Fruit fly (Drosophila melanogaster) whole organism, embryonic: ENCODE measurements around the gene CG46427.
A peak's percentile ranks its signal among the peaks of the same experiment; 100 is the strongest.

Experiments used
- B-H1 ChIP-seq: fragments of 200-800 bp; sonication (Bioruptor generic); IDR thresholded peaks from 3 replicates; pipeline ENCODE4 v1.3.6; 2022; ENCODE audit warnings: missing biosample characterization, missing genetic modification characterization
- CG30403 ChIP-seq: fragments of 200-800 bp; sonication (Bioruptor generic); optimal IDR thresholded peaks from 3 replicates; lab custom pipeline; 2016; ENCODE audit warnings: missing biosample characterization, missing genetic modification characterization
- CG9797 ChIP-seq: fragments of 200-800 bp; sonication (Bioruptor generic); optimal IDR thresholded peaks from 3 replicates; lab custom pipeline; 2018; ENCODE audit warnings: missing biosample characterization, mild to moderate bottlenecking, missing genetic modification characterization
- Hmr ChIP-seq: fragments of 200-800 bp; sonication (Bioruptor generic); optimal IDR thresholded peaks from 3 replicates; lab custom pipeline; 2017; ENCODE audit warnings: mild to moderate bottlenecking, missing biosample characterization, missing genetic modification reagents, missing genetic modification characterization
- crol ChIP-seq: fragments of 200-800 bp; sonication (Bioruptor generic); IDR thresholded peaks from 2 replicates; pipeline ENCODE4 v1.3.6; 2022; ENCODE audit warnings: missing biosample characterization, missing genetic modification characterization
- fd102C ChIP-seq: fragments of 200-800 bp; sonication (Bioruptor generic); optimal IDR thresholded peaks from 2 replicates; lab custom pipeline; 2018; ENCODE audit warnings: missing biosample characterization, mild to moderate bottlenecking, missing genetic modification characterization, moderate library complexity
- fu2 ChIP-seq: fragments of 200-800 bp; sonication (Bioruptor generic); optimal IDR thresholded peaks from 2 replicates; lab custom pipeline; 2016; ENCODE audit warnings: missing biosample characterization, missing genetic modification characterization
- oc ChIP-seq: fragments of 200-800 bp; sonication (Bioruptor generic); optimal IDR thresholded peaks from 2 replicates; lab custom pipeline; 2018; ENCODE audit warnings: missing biosample characterization, mild to moderate bottlenecking, missing genetic modification characterization, moderate library complexity
- sqz ChIP-seq: fragments of 200-800 bp; sonication (Bioruptor generic); optimal IDR thresholded peaks from 3 replicates; lab custom pipeline; 2018; ENCODE audit warnings: missing biosample characterization, mild to moderate bottlenecking, missing genetic modification characterization
- tll ChIP-seq, 2 experiments: fragments of 200-800 bp in 1 of 2; fragments of >200 bp in 1 of 2; sonication (Bioruptor generic) in 1 of 2; optimal IDR thresholded peaks; 2 replicates each; lab custom pipeline; 2017 to 2019; ENCODE audit warnings: missing biosample characterization in 2 of 2, missing genetic modification characterization in 2 of 2, mild to moderate bottlenecking in 1 of 2, moderate library complexity in 1 of 2
- wor ChIP-seq: fragments of 200-800 bp; sonication (Bioruptor generic); IDR thresholded peaks from 2 replicates; pipeline ENCODE4 v1.3.6; 2022; ENCODE audit warnings: missing biosample characterization, missing genetic modification characterization

dm6 chr3R:12413274-12413958 is 25.5 kb downstream of the CG46427 start, which contains the start of the genes Dip-C and pps:
- TF ChIP-seq tll (GFP tag; optimal IDR thresholded peaks at IDR 0.05; lab: Kevin White, UChicago) (no peak), sqz (GFP tag; lab: Kevin White, UChicago) (no peak), Hmr (no peak), crol (GFP tag; lab: Robert Waterston, UW) (no peak), CG9797 (GFP tag; lab: Kevin White, UChicago) (peak; percentile 70), CG30403 (no peak), fu2 (GFP tag; lab: Kevin White, UChicago) (no peak), wor (GFP tag; lab: Robert Waterston, UW) (no peak), B-H1 (GFP tag; lab: Robert Waterston, UW) (no peak), fd102C (no peak), oc (tag; lab: Kevin White, UChicago) (no peak)
